Worm (Caenorhabditis elegans): ENCODE measurements around the gene ceh-99.
A peak's percentile ranks its signal among the peaks of the same experiment; 100 is the strongest.

ceh-99 gene

DNA sequence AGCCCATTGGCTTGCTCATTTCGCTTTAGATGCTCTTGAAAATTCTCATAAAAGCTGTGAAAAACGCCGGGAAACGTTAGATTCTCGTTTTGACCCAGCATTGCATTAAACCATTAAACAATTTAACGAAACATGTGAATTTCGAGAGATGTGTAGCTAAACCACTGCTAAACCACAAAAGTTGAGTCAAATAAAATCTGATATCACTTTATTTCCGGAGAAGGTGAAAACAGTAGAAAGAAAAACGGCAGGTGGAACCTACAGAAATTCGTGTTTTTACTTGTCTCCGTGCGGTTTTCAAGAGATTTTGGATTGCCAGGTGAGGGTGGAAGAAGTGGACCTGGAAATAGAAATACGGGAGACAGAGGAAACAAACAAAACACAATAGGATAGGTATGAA, 24.8 kb downstream of the ceh-99 start, which contains the start of gene F49C5.9 (continued):
- no peak for TF ChIP-seq jun-1 (tag; optimal IDR thresholded peaks at IDR 0.05)

DNA sequence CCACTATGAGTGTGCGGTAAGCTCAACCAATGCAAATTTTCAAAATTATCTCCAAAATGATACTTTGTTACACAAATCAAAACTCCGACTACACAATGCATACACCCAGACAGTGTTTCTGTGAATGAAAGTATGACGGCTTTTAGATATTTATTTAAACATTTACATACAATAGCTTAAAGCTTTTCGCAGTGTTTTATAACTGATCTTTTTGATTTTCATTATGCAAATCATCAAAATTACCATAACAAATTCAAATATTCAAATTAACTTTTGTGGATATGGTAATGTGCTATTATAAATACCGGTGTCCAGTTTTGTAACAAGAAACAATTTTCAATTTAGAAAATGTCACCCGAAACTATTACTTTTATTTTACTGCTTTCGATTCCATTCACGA, 26.6 kb downstream of the ceh-99 start, which contains the start of the genes F49C5.5 and F49C5.10:
Gene F49C5.5 (minus strand): TSS at position 101 of the 400 bp plus-strand sequence.
Gene F49C5.10 (plus strand): TSS at position 344 of the 400 bp plus-strand sequence.
- TF ChIP-seq zip-11 (GFP tag; IDR thresholded peaks at IDR 0.05) (no peak), unc-130 (GFP tag; optimal IDR thresholded peaks at IDR 0.05) (no peak), saeg-2 (GFP tag; IDR thresholded peaks at IDR 0.05) (no peak)

DNA sequence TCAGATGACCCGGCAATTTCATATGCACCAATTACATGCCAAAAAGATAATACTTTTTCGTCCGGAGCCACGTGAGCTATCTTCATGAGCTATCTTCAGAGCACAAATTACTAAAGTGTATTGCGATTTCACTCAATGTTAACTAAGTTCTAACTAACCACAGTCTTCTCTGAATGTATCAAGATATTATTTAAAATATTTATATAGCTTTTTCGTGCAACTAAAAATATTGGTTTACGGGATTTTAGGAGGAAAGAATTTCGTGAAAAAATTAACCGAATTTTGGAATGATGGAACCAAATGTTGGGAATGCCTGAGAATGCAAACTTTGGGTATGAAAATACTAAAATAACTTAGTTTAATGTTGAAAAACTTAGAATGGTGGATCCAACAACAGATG, 27.8 kb downstream of the ceh-99 start, which contains the start of gene F49C5.16:
Gene F49C5.16 (plus strand): TSS at position 301 of the 400 bp plus-strand sequence.
- TF ChIP-seq pha-4 (GFP tag; IDR thresholded peaks at IDR 0.05) (no peak), pha-4 (tag; optimal IDR thresholded peaks at IDR 0.05) (no peak), D1046.2 (GFP tag; IDR thresholded peaks at IDR 0.05) (no peak), zip-11 (GFP tag; IDR thresholded peaks at IDR 0.05) (no peak), lim-7 (GFP tag; IDR thresholded peaks at IDR 0.05) (no peak), F10B5.3 (tag; optimal IDR thresholded peaks at IDR 0.05) (no peak), aha-1 (tag) (no peak), snpc-1.2 (GFP tag; IDR thresholded peaks at IDR 0.05) (no peak)

DNA sequence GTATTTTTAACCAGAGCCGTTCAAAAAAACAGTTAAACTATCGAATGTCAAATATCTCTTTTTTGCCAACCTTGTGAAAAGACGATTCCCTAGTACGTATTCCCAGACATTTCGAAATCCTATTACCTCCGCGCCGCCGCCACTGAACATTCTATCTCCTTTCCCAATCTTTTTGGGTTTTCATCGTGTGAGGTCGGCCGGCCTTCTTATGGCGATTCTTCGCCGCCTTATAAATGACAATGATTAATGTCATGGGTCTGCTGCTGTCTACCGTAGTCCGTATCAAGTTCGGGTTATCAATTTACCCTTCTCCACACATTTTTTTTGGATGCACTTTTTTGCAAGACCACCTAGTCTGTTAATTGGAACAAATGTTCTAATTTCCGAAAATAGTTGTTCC, 29.8 kb downstream of the ceh-99 start:
- no peak for TF ChIP-seq Y48G9A.11 (GFP tag; IDR thresholded peaks at IDR 0.05)
- no peak for TF ChIP-seq zfp-2 (tag; optimal IDR thresholded peaks at IDR 0.05)
- 0 out of 2 replicates have a peak, but pooled peaks have one; percentile 24 for TF ChIP-seq tra-1 (GFP tag; IDR thresholded peaks at IDR 0.05)
- no peak for TF ChIP-seq nhr-111 (GFP tag; optimal IDR thresholded peaks at IDR 0.05)
- peak; percentile 47 for TF ChIP-seq nhr-28 (tag; optimal IDR thresholded peaks at IDR 0.05)
- peak; percentile 78 for TF ChIP-seq aha-1 (tag)
- no peak for TF ChIP-seq skn-1 (tag; optimal IDR thresholded peaks at IDR 0.05)
- TF ChIP-seq pha-4 (GFP tag; IDR thresholded peaks at IDR 0.05), result no peak
- TF ChIP-seq pha-4 (tag; optimal IDR thresholded peaks at IDR 0.05), result no peak
- TF ChIP-seq unc-62 (GFP tag; optimal IDR thresholded peaks at IDR 0.05 in 1 of 2), result peak in 1 of 2 experiments; percentile 80
- TF ChIP-seq unc-62 (tag; optimal IDR thresholded peaks at IDR 0.05), result no peak
- peak; percentile 16 for TF ChIP-seq cey-2 (tag; optimal IDR thresholded peaks at IDR 0.05; ENCODE audit: borderline replicate concordance, insufficient read depth)

DNA sequence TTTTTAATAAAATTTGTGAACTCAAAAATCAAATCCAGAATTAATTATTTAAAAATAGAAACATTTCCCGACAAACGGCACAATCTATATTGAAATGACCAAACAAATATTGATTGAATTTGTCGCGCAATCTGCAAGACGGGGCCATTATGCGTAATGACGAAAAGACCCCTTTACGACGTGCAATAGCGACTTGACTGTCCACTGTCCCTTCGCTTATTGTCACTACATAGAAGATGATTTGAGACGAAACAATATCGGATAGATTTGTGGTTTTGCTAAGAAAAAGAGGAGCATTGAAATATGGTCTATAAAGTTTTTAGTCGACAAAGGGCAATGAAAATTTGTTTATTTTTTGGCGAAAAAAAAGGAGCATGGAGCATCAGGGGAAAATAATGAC, 31.2 kb downstream of the ceh-99 start:
- TF ChIP-seq ceh-44 (GFP tag; IDR thresholded peaks at IDR 0.05) (no peak), aha-1 (tag) (peak; percentile 55), D1046.2 (GFP tag; IDR thresholded peaks at IDR 0.05) (no peak), dmd-8 (GFP tag; IDR thresholded peaks at IDR 0.05) (no peak), ctbp-1 (GFP tag; IDR thresholded peaks at IDR 0.05) (no peak)

DNA sequence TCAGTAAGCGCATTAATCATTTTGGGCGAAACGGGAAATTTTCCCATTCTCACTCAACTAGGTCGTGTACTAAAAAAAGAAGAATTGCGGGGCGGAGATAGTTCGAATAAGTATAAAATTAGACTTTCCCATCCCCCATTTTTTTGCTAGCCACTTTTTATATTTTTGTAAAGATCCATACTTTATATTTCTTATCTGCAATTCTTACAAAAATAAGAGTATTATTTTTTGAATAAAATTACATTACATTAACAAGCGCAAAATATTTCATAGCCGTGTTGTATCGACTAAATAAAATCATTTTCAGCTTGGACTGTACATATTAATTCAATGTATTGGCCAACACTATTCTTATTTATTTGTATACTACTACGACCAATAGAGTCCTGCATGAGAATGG, 35.8 kb downstream of the ceh-99 start, which contains the start of gene F49C5.11:
Gene F49C5.11 (plus strand): TSS at position 301 of the 400 bp plus-strand sequence.
- no peak for TF ChIP-seq unc-39 (tag; optimal IDR thresholded peaks at IDR 0.05)
- peak in 1 of 2 experiments; percentile 89 for TF ChIP-seq unc-62 (GFP tag; optimal IDR thresholded peaks at IDR 0.05 in 1 of 2)
- TF ChIP-seq unc-62 (tag; optimal IDR thresholded peaks at IDR 0.05), result no peak

DNA sequence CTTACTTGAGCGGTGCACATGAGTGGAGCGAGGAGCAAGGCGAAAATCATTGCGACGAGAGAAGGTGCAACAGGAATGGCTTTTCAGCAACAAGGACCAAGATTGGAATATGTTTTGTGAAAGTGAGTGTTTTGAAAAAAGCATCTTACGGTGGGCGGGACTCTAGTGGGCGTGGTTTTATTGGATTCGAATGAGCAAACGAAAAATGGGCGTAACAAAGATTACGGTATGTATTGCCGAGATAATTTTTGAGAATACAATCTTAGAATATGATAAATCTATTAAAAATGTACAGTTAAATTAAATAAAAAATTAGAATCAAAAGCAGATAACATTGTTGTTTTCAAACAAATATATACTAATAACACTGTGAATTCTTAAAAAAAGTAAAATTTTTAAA, 40.4 kb downstream of the ceh-99 start, which contains the start of gene F49C5.12:
Gene F49C5.12 (minus strand): TSS at position 101 of the 400 bp plus-strand sequence.
- TF ChIP-seq T26A8.4 (GFP tag; IDR thresholded peaks at IDR 0.05) (no peak), arid-1 (GFP tag; conservative IDR thresholded peaks at IDR 0.05) (no peak)

DNA sequence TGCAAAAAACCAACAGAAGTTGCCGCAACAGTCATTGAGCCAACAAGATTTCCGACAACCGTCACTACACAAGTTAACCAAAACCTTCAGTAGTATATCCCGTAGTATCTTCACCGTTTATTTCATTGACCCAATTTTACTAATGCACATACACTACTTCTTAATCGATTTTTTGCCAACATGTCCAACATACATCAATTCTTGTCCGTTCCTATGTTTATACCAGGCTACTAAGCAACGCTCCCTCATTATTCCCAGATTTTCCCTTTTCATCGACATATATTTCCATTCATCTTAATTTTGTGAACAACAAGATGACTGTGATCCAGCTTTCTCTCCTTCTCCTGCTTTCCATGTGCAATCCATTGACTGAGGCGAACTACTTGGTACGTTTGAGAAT, 46.1 kb downstream of the ceh-99 start, which contains the start of gene F49C5.7:
Gene F49C5.7 (plus strand): TSS at position 301 of the 400 bp plus-strand sequence.
- TF ChIP-seq ceh-28 (tag; optimal IDR thresholded peaks at IDR 0.05), result no peak
- no peak for TF ChIP-seq F49E8.2 (tag; optimal IDR thresholded peaks at IDR 0.05; ENCODE audit: borderline replicate concordance)
- TF ChIP-seq aha-1 (tag), result no peak
- TF ChIP-seq nhr-6 (tag; optimal IDR thresholded peaks at IDR 0.05), result no peak
- no peak for TF ChIP-seq zfp-2 (tag; optimal IDR thresholded peaks at IDR 0.05)
- TF ChIP-seq F37D6.2 (tag; optimal IDR thresholded peaks at IDR 0.05), result no peak
- TF ChIP-seq zip-2 (tag; optimal IDR thresholded peaks at IDR 0.05), result no peak
